Worm (Caenorhabditis elegans) whole organism, L3 larva: ENCODE data around the gene ZK105.13.

ENCODE experiments used
- ZK546.5 ChIP-seq: sonication (generic microtip); optimal IDR thresholded peaks from 2 replicates; lab custom pipeline; 2017; ENCODE audit warnings: missing biosample characterization, missing genetic modification characterization
- aly-2 ChIP-seq: fragments of 150-350 bp; optimal IDR thresholded peaks from 2 replicates; lab custom pipeline; 2014; ENCODE audit warnings: missing biosample characterization, missing genetic modification characterization
- ama-1 ChIP-seq: fragments of 150-350 bp; optimal IDR thresholded peaks from 2 replicates; lab custom pipeline; 2018
- ceh-16 ChIP-seq: sonication (generic microtip); optimal IDR thresholded peaks from 2 replicates; lab custom pipeline; 2017; ENCODE audit warnings: missing biosample characterization, missing genetic modification characterization
- ceh-28 ChIP-seq: fragments of 150-350 bp; optimal IDR thresholded peaks from 2 replicates; lab custom pipeline; 2014; ENCODE audit warnings: missing biosample characterization, missing genetic modification reagents, missing genetic modification characterization
- ceh-82 ChIP-seq: fragments of 150-350 bp; optimal IDR thresholded peaks from 2 replicates; lab custom pipeline; 2014; ENCODE audit warnings: missing biosample characterization, missing genetic modification characterization
- ceh-9 ChIP-seq: sonication (generic microtip); optimal IDR thresholded peaks from 2 replicates; lab custom pipeline; 2018; ENCODE audit warnings: missing biosample characterization, missing genetic modification characterization
- egl-27 ChIP-seq: sonication (generic microtip); optimal IDR thresholded peaks from 4 replicates; lab custom pipeline; 2017; ENCODE audit warnings: missing biosample characterization, missing genetic modification reagents, missing genetic modification characterization
- elt-1 ChIP-seq: fragments of 150-350 bp; optimal IDR thresholded peaks from 2 replicates; lab custom pipeline; 2014; ENCODE audit warnings: missing biosample characterization, missing genetic modification characterization
- elt-2 ChIP-seq: sonication (generic microtip); optimal IDR thresholded peaks from 2 replicates; lab custom pipeline; 2016; ENCODE audit warnings: missing genetic modification reagents, mild to moderate bottlenecking, missing genetic modification characterization, missing compliant biosample characterization
- elt-3 ChIP-seq, 3 experiments: fragments of 150-350 bp in 1 of 3; sonication (generic microtip) in 2 of 3; optimal IDR thresholded peaks; 2 replicates in 2 of 3; 4 replicates in 1 of 3; lab custom pipeline; 2014 to 2017; ENCODE audit warnings: missing biosample characterization in 3 of 3, missing genetic modification characterization in 3 of 3
- fkh-10 ChIP-seq: sonication (generic microtip); optimal IDR thresholded peaks from 2 replicates; lab custom pipeline; 2017; ENCODE audit warnings: missing biosample characterization, missing genetic modification reagents, missing genetic modification characterization
- fos-1 ChIP-seq: fragments of 150-350 bp; optimal IDR thresholded peaks from 2 replicates; lab custom pipeline; 2014; ENCODE audit warnings: missing biosample characterization, missing genetic modification characterization
- hmg-11 ChIP-seq: sonication (generic microtip); optimal IDR thresholded peaks from 2 replicates; lab custom pipeline; 2016; ENCODE audit warnings: missing genetic modification characterization, missing compliant biosample characterization
- jun-1 ChIP-seq: fragments of 150-350 bp; optimal IDR thresholded peaks from 2 replicates; lab custom pipeline; 2014; ENCODE audit warnings: missing biosample characterization, missing genetic modification reagents, missing genetic modification characterization
- lin-15B ChIP-seq: fragments of 150-350 bp; optimal IDR thresholded peaks from 2 replicates; lab custom pipeline; 2014; ENCODE audit warnings: missing biosample characterization, missing genetic modification characterization
- nhr-11 ChIP-seq: fragments of 150-350 bp; optimal IDR thresholded peaks from 2 replicates; lab custom pipeline; 2014; ENCODE audit warnings: missing biosample characterization, missing genetic modification characterization
- nhr-12 ChIP-seq: fragments of 150-350 bp; optimal IDR thresholded peaks from 2 replicates; lab custom pipeline; 2014; ENCODE audit warnings: missing biosample characterization, missing genetic modification characterization
- nhr-23 ChIP-seq: fragments of 150-350 bp; optimal IDR thresholded peaks from 2 replicates; lab custom pipeline; 2014; ENCODE audit warnings: missing biosample characterization, missing genetic modification reagents, missing genetic modification characterization
- nhr-237 ChIP-seq: fragments of 150-350 bp; optimal IDR thresholded peaks from 2 replicates; lab custom pipeline; 2014; ENCODE audit warnings: missing biosample characterization, missing genetic modification characterization
- nhr-25 ChIP-seq: sonication (generic microtip); optimal IDR thresholded peaks from 2 replicates; lab custom pipeline; 2017; ENCODE audit warnings: missing biosample characterization, missing genetic modification characterization
- nhr-28 ChIP-seq: fragments of 150-350 bp; optimal IDR thresholded peaks from 2 replicates; lab custom pipeline; 2014; ENCODE audit warnings: missing biosample characterization, missing genetic modification characterization
- nhr-43 ChIP-seq: sonication (generic microtip); optimal IDR thresholded peaks from 2 replicates; lab custom pipeline; 2016; ENCODE audit warnings: mild to moderate bottlenecking, missing genetic modification characterization, missing compliant biosample characterization; ENCODE audit not compliant: poor library complexity, severe bottlenecking
- nhr-67 ChIP-seq: fragments of 150-350 bp; optimal IDR thresholded peaks from 2 replicates; lab custom pipeline; 2014; ENCODE audit warnings: missing biosample characterization, missing genetic modification characterization
- nhr-76 ChIP-seq: fragments of 150-350 bp; sonication (generic microtip); optimal IDR thresholded peaks from 5 replicates; lab custom pipeline; 2014; ENCODE audit warnings: missing biosample characterization, missing genetic modification characterization
- nhr-77 ChIP-seq: fragments of 150-350 bp; optimal IDR thresholded peaks from 2 replicates; lab custom pipeline; 2014; ENCODE audit warnings: missing biosample characterization, missing genetic modification characterization
- skn-1 ChIP-seq: fragments of 150-350 bp; optimal IDR thresholded peaks from 2 replicates; lab custom pipeline; 2014; ENCODE audit warnings: missing biosample characterization, missing genetic modification characterization
- snpc-4 ChIP-seq: fragments of 150-350 bp; optimal IDR thresholded peaks from 2 replicates; lab custom pipeline; 2014; ENCODE audit warnings: missing biosample characterization, missing genetic modification characterization
- tbx-2 ChIP-seq: sonication (generic microtip); optimal IDR thresholded peaks from 2 replicates; lab custom pipeline; 2016; ENCODE audit warnings: mild to moderate bottlenecking, missing genetic modification characterization, missing compliant biosample characterization
- unc-39 ChIP-seq: sonication (generic microtip); optimal IDR thresholded peaks from 4 replicates; lab custom pipeline; 2017; ENCODE audit warnings: missing biosample characterization, missing genetic modification characterization
- unc-62 ChIP-seq: fragments of 150-350 bp; sonication (generic microtip); optimal IDR thresholded peaks from 4 replicates; lab custom pipeline; 2014; ENCODE audit warnings: missing biosample characterization, missing genetic modification reagents, missing genetic modification characterization
- zag-1 ChIP-seq: fragments of 150-350 bp; optimal IDR thresholded peaks from 2 replicates; lab custom pipeline; 2014; ENCODE audit warnings: missing biosample characterization, missing genetic modification characterization
- ztf-11 ChIP-seq: fragments of 150-350 bp; optimal IDR thresholded peaks from 2 replicates; lab custom pipeline; 2014; ENCODE audit warnings: missing biosample characterization, missing genetic modification characterization
- ztf-4 ChIP-seq: fragments of 150-350 bp; optimal IDR thresholded peaks from 2 replicates; lab custom pipeline; 2014; ENCODE audit warnings: missing biosample characterization, missing genetic modification characterization

Gene ZK105.13

ce11 chrV:7749708-7750107 lies 36.7 kb upstream of the ZK105.13 start:
- no peak for TF ChIP-seq ceh-82

- TF ChIP-seq fkh-10 (GFP tag; lab: Kevin White, UChicago) (no peak), ceh-28 (tag; lab: Kevin White, UChicago) (no peak), nhr-23 (tag; lab: Kevin White, UChicago) (no peak), zag-1 (tag; lab: Kevin White, UChicago) (no peak), elt-2 (no peak), ceh-16 (tag; lab: Kevin White, UChicago) (no peak), nhr-76 (tag; lab: Kevin White, UChicago) (no peak), ztf-11 (tag; lab: Kevin White, UChicago) (no peak), nhr-77 (no peak), nhr-12 (tag; lab: Kevin White, UChicago) (no peak), jun-1 (tag; lab: Kevin White, UChicago) (no peak), lin-15B (tag; lab: Kevin White, UChicago) (no peak), ceh-9 (tag; lab: Kevin White, UChicago) (no peak), nhr-11 (no peak), fos-1 (tag; lab: Kevin White, UChicago) (no peak), ama-1 (lab: Kevin White, UChicago) (no peak), skn-1 (tag; lab: Kevin White, UChicago) (no peak), elt-1 (tag; lab: Kevin White, UChicago) (no peak), tbx-2 (tag; lab: Kevin White, UChicago) (no peak), nhr-43 (no peak)
- TF ChIP-seq, all 47 proteins: peak for 0
These were observed 35.1 kb upstream of the ZK105.13 start for ce11 chrV:7747987-7748607.

ce11 chrV:7747132-7747531 lies 34.2 kb upstream of the ZK105.13 start:
- no peak for TF ChIP-seq ama-1 (lab: Kevin White, UChicago)
- TF ChIP-seq egl-27 (tag; lab: Kevin White, UChicago): no peak
- no peak for TF ChIP-seq ceh-9 (tag; lab: Kevin White, UChicago)
- no peak for TF ChIP-seq hmg-11 (tag; lab: Kevin White, UChicago)
- no peak for TF ChIP-seq lin-15B (tag; lab: Kevin White, UChicago)
- TF ChIP-seq zag-1 (tag; lab: Kevin White, UChicago): no peak
- no peak for TF ChIP-seq skn-1 (tag; lab: Kevin White, UChicago)
- TF ChIP-seq unc-62 (GFP tag; lab: Kevin White, UChicago): no peak
- TF ChIP-seq ceh-16 (tag; lab: Kevin White, UChicago): no peak
- TF ChIP-seq nhr-12 (tag; lab: Kevin White, UChicago): no peak
- no peak for TF ChIP-seq snpc-4 (tag; lab: Kevin White, UChicago)
- no peak for TF ChIP-seq elt-1 (tag; lab: Kevin White, UChicago)
- no peak for TF ChIP-seq nhr-67 (tag; lab: Kevin White, UChicago)
- TF ChIP-seq aly-2 (tag; lab: Kevin White, UChicago): no peak

ce11 chrV:7745903-7746302 lies 32.9 kb upstream of the ZK105.13 start:
- TF ChIP-seq lin-15B (tag; lab: Kevin White, UChicago) (no peak), nhr-25 (tag; lab: Kevin White, UChicago) (no peak), skn-1 (tag; lab: Kevin White, UChicago) (no peak), unc-62 (GFP tag; lab: Kevin White, UChicago) (peak; percentile 63), ZK546.5 (tag; lab: Kevin White, UChicago) (no peak), ceh-28 (tag; lab: Kevin White, UChicago) (no peak), unc-39 (no peak)

- TF ChIP-seq ztf-4 (tag; lab: Kevin White, UChicago) (no peak), elt-3 (tag; optimal IDR thresholded peaks at IDR 0.05; lab: Kevin White, UChicago) (no peak), nhr-237 (no peak), nhr-12 (tag; lab: Kevin White, UChicago) (no peak), ama-1 (lab: Kevin White, UChicago) (no peak), nhr-77 (no peak), nhr-28 (tag; lab: Kevin White, UChicago) (no peak)
These were observed 32.4 kb upstream of the ZK105.13 start for ce11 chrV:7745386-7745785.
